Worm (Caenorhabditis elegans) whole organism, mixed stage, embryonic: ENCODE results near the gene C50F4.12.

Experiments
- M03D4.4 ChIP-seq: sonication (generic microtip); optimal IDR thresholded peaks from 2 replicates; lab custom pipeline; 2017; ENCODE audit warnings: mild to moderate bottlenecking, missing genetic modification characterization, missing compliant biosample characterization
- bed-3 ChIP-seq: fragments of 200-800 bp; sonication (Bioruptor generic); optimal IDR thresholded peaks from 3 replicates; lab custom pipeline; 2018; ENCODE audit warnings: mild to moderate bottlenecking, missing genetic modification characterization, moderate library complexity, missing compliant biosample characterization
- blmp-1 ChIP-seq: fragments of 150-350 bp; optimal IDR thresholded peaks from 2 replicates; lab custom pipeline; 2014; ENCODE audit warnings: missing biosample characterization, missing genetic modification characterization
- ceh-39 ChIP-seq: fragments of 150-350 bp; optimal IDR thresholded peaks from 2 replicates; lab custom pipeline; 2014; ENCODE audit warnings: missing biosample characterization, missing genetic modification characterization
- ceh-43 ChIP-seq: fragments of 200-800 bp; sonication (Bioruptor generic); optimal IDR thresholded peaks from 2 replicates; lab custom pipeline; 2018; ENCODE audit warnings: mild to moderate bottlenecking, missing genetic modification characterization, moderate library complexity, missing compliant biosample characterization
- ceh-83 ChIP-seq: fragments of 200-800 bp; sonication (Bioruptor generic); optimal IDR thresholded peaks from 2 replicates; lab custom pipeline; 2018; ENCODE audit warnings: mild to moderate bottlenecking, missing genetic modification characterization, missing compliant biosample characterization
- ces-1 ChIP-seq: fragments of 150-350 bp; optimal IDR thresholded peaks from 2 replicates; lab custom pipeline; 2014; ENCODE audit warnings: missing biosample characterization, missing genetic modification reagents, missing genetic modification characterization
- cnd-1 ChIP-seq: fragments of 200-800 bp; sonication (Bioruptor generic); optimal IDR thresholded peaks from 2 replicates; lab custom pipeline; 2018; ENCODE audit warnings: mild to moderate bottlenecking, missing genetic modification characterization, missing compliant biosample characterization
- drap-1 ChIP-seq: fragments of 200-800 bp; sonication (Bioruptor generic); optimal IDR thresholded peaks from 3 replicates; lab custom pipeline; 2018; ENCODE audit warnings: mild to moderate bottlenecking, missing genetic modification characterization, missing compliant biosample characterization
- elt-1 ChIP-seq: sonication (generic microtip); optimal IDR thresholded peaks from 2 replicates; lab custom pipeline; 2017; ENCODE audit warnings: missing genetic modification characterization, mild to moderate bottlenecking, missing compliant biosample characterization, antibody characterized with exemption, moderate library complexity, borderline replicate concordance; ENCODE audit not compliant: insufficient read depth
- elt-3 ChIP-seq: fragments of 150-350 bp; optimal IDR thresholded peaks from 2 replicates; lab custom pipeline; 2014; ENCODE audit warnings: missing biosample characterization, missing genetic modification characterization
- flh-1 ChIP-seq: fragments of 200-800 bp; sonication (Bioruptor generic); optimal IDR thresholded peaks from 2 replicates; lab custom pipeline; 2018; ENCODE audit warnings: mild to moderate bottlenecking, missing genetic modification characterization, moderate library complexity, missing compliant biosample characterization
- ham-2 ChIP-seq: fragments of 200-800 bp; sonication (Bioruptor generic); optimal IDR thresholded peaks from 2 replicates; lab custom pipeline; 2018; ENCODE audit warnings: mild to moderate bottlenecking, missing genetic modification characterization, missing compliant biosample characterization
- hlh-1 ChIP-seq: fragments of 150-350 bp; optimal IDR thresholded peaks from 2 replicates; lab custom pipeline; 2014; ENCODE audit warnings: missing biosample characterization, missing genetic modification reagents, missing genetic modification characterization
- lin-13 ChIP-seq: fragments of 150-350 bp; optimal IDR thresholded peaks from 2 replicates; lab custom pipeline; 2014; ENCODE audit warnings: missing biosample characterization, missing genetic modification characterization
- lin-32 ChIP-seq: fragments of 200-800 bp; sonication (Bioruptor generic); optimal IDR thresholded peaks from 2 replicates; lab custom pipeline; 2018; ENCODE audit warnings: mild to moderate bottlenecking, missing genetic modification characterization, missing compliant biosample characterization
- lsy-2 ChIP-seq: fragments of 150-350 bp; optimal IDR thresholded peaks from 2 replicates; lab custom pipeline; 2014; ENCODE audit warnings: missing biosample characterization, missing genetic modification characterization
- mab-5 ChIP-seq: fragments of 150-350 bp; optimal IDR thresholded peaks from 2 replicates; lab custom pipeline; 2014; ENCODE audit warnings: missing biosample characterization, missing genetic modification characterization
- mep-1 ChIP-seq: fragments of 150-350 bp; optimal IDR thresholded peaks from 2 replicates; lab custom pipeline; 2017; ENCODE audit warnings: missing biosample characterization, missing genetic modification reagents, missing genetic modification characterization, inconsistent platforms
- mls-2 ChIP-seq: sonication (generic microtip); optimal IDR thresholded peaks from 2 replicates; lab custom pipeline; 2016; ENCODE audit warnings: mild to moderate bottlenecking, missing genetic modification characterization, moderate library complexity, missing compliant biosample characterization
- nhr-12 ChIP-seq: fragments of 150-350 bp; optimal IDR thresholded peaks from 2 replicates; lab custom pipeline; 2014; ENCODE audit warnings: missing biosample characterization, missing genetic modification characterization
- nhr-2 ChIP-seq: fragments of 150-350 bp; optimal IDR thresholded peaks from 2 replicates; lab custom pipeline; 2014; ENCODE audit warnings: missing biosample characterization, missing genetic modification characterization
- nhr-237 ChIP-seq: fragments of 150-350 bp; optimal IDR thresholded peaks from 2 replicates; lab custom pipeline; 2014; ENCODE audit warnings: missing biosample characterization, missing genetic modification characterization
- nhr-28 ChIP-seq: fragments of 150-350 bp; optimal IDR thresholded peaks from 2 replicates; lab custom pipeline; 2014; ENCODE audit warnings: missing biosample characterization, missing genetic modification characterization
- nhr-76 ChIP-seq: sonication (generic microtip); optimal IDR thresholded peaks from 2 replicates; lab custom pipeline; 2017; ENCODE audit warnings: missing biosample characterization, missing genetic modification characterization
- pha-4 ChIP-seq: fragments of 150-350 bp; optimal IDR thresholded peaks from 2 replicates; lab custom pipeline; 2018; ENCODE audit warnings: missing biosample characterization, missing genetic modification reagents, missing genetic modification characterization
- sem-2 ChIP-seq: fragments of 200-800 bp; sonication (Bioruptor generic); optimal IDR thresholded peaks from 2 replicates; lab custom pipeline; 2018; ENCODE audit warnings: mild to moderate bottlenecking, missing genetic modification characterization, missing compliant biosample characterization
- snpc-4 ChIP-seq: fragments of 150-350 bp; optimal IDR thresholded peaks from 2 replicates; lab custom pipeline; 2014; ENCODE audit warnings: missing biosample characterization, missing genetic modification characterization
- sptf-1 ChIP-seq: sonication (generic microtip); optimal IDR thresholded peaks from 2 replicates; lab custom pipeline; 2017; ENCODE audit warnings: mild to moderate bottlenecking, missing genetic modification characterization, moderate library complexity, missing compliant biosample characterization
- tbx-8 ChIP-seq: fragments of 200-800 bp; sonication (Bioruptor generic); optimal IDR thresholded peaks from 2 replicates; lab custom pipeline; 2018; ENCODE audit warnings: mild to moderate bottlenecking, missing genetic modification characterization, moderate library complexity, missing compliant biosample characterization
- unc-120 ChIP-seq: sonication (generic microtip); optimal IDR thresholded peaks from 2 replicates; lab custom pipeline; 2017; ENCODE audit warnings: missing genetic modification characterization, missing compliant biosample characterization; ENCODE audit not compliant: poor library complexity, severe bottlenecking
- unc-39 ChIP-seq: fragments of 150-350 bp; optimal IDR thresholded peaks from 2 replicates; lab custom pipeline; 2014; ENCODE audit warnings: missing biosample characterization, missing genetic modification characterization
- unc-62 ChIP-seq: fragments of 150-350 bp; optimal IDR thresholded peaks from 2 replicates; lab custom pipeline; 2014; ENCODE audit warnings: missing biosample characterization, missing genetic modification reagents, missing genetic modification characterization
- zip-8 ChIP-seq: fragments of 150-350 bp; optimal IDR thresholded peaks from 2 replicates; lab custom pipeline; 2014; ENCODE audit warnings: missing biosample characterization, missing genetic modification characterization
- ztf-11 ChIP-seq: fragments of 150-350 bp; optimal IDR thresholded peaks from 2 replicates; lab custom pipeline; 2014; ENCODE audit warnings: missing biosample characterization, missing genetic modification characterization

The C50F4.12 gene

DNA sequence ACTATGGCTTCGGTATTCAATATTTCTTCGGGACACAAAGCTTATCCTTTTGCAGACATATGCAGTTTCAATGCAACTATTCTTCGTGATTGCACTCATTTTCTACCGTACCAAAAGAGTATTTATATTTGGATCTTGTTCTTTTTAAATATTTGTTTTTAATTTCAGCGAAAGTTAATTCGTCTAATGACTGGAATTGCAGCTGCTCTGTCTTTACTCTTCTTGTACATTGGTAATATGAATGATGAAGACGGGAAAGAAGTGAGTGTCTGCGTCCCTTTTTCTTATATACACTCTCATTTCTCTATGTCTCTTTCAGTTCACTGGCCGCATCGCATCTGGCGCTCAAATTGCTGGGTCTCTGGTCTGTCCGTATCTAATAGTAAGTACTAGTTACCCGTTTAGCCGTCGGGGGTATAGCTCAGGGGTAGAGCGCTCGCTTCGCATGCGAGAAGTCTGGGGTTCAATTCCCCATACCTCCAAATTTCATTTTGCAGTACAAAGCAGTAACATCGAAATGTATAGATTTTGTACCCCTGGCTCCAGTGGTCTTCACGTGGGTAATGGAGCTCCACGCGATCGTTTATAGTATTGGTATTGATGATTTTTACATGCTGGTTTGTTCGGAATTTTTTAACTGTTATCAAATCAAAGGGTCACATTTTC is 36.3 kb downstream of the C50F4.12 start:
- TF ChIP-seq ceh-83 (GFP tag; lab: Kevin White, UChicago): peak; percentile 94
- no peak for TF ChIP-seq mab-5 (tag; lab: Kevin White, UChicago)
- peak; percentile 68 for TF ChIP-seq flh-1
- TF ChIP-seq mls-2 (tag; lab: Kevin White, UChicago): peak; percentile 96
- TF ChIP-seq sem-2 (GFP tag; lab: Kevin White, UChicago): peak; percentile 88
- peak; percentile 27 for TF ChIP-seq nhr-12
- TF ChIP-seq tbx-8 (GFP tag; lab: Kevin White, UChicago): peak; percentile 84
- TF ChIP-seq ztf-11: no peak
- TF ChIP-seq unc-62 (GFP tag; lab: Kevin White, UChicago): no peak
- TF ChIP-seq pha-4: no peak
- TF ChIP-seq ces-1: peak; percentile 67
- TF ChIP-seq bed-3 (GFP tag; lab: Kevin White, UChicago): peak; percentile 82
- peak; percentile 93 for TF ChIP-seq M03D4.4 (tag; lab: Kevin White, UChicago)
- TF ChIP-seq elt-3 (tag; lab: Kevin White, UChicago): no peak
- no peak for TF ChIP-seq nhr-237 (tag; lab: Kevin White, UChicago)
- TF ChIP-seq mep-1 (tag; lab: Kevin White, UChicago): peak; percentile 62
- TF ChIP-seq lin-13 (tag; lab: Kevin White, UChicago): peak; percentile 31
- no peak for TF ChIP-seq blmp-1
- TF ChIP-seq sptf-1: peak; percentile 95
- peak; percentile 40 for TF ChIP-seq hlh-1
- TF ChIP-seq nhr-76: no peak
- no peak for TF ChIP-seq unc-39
- no peak for TF ChIP-seq ceh-39 (tag; lab: Kevin White, UChicago)
- peak; percentile 93 for TF ChIP-seq ham-2 (GFP tag; lab: Kevin White, UChicago)
- TF ChIP-seq snpc-4 (tag; lab: Kevin White, UChicago): no peak
- peak; percentile 89 for TF ChIP-seq ceh-43 (GFP tag; lab: Kevin White, UChicago)
- TF ChIP-seq drap-1: peak; percentile 92
- peak; percentile 87 for TF ChIP-seq lin-32
- TF ChIP-seq unc-120: peak; percentile 91
- TF ChIP-seq nhr-2 (tag; lab: Kevin White, UChicago): no peak
- TF ChIP-seq lsy-2: no peak
- TF ChIP-seq nhr-28 (tag; lab: Kevin White, UChicago): no peak
- no peak for TF ChIP-seq elt-1 (tag; lab: Kevin White, UChicago)
- TF ChIP-seq cnd-1: peak; percentile 88
- TF ChIP-seq zip-8: no peak

DNA sequence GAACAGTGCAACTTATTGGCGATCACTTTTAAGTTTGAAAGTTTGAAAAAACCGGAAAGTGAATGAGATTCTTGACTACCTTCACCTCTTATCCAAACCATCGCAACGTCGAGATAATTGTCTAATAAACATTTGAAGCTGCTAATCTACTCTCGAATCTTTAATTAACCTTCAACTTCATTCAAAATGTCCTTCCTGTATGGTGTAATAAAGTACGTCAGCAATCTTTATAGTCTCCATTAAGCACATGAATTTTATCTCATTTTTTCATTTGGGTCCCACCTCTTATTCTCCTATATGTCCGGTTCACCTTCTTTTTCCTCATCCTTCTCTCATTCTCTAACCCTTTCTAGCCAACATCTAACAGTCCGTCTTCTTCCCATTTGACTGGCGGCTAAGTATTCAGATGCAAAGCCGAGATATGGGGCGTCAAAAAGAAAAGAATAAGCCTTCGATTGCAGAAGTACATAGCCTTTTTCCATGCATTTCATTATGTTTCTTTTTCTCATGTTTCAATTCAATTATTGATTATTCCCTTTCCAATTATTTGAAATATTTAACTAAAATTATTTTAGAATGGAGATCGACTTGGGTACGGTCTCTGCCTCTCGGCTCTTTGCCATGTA is 38.6 kb downstream of the C50F4.12 start, which contains the start of gene swt-5:
Gene swt-5, plus strand, starts transcription at position 576 of the 626 bp plus-strand sequence.
- TF ChIP-seq ces-1 (no peak), bed-3 (GFP tag; lab: Kevin White, UChicago) (no peak), unc-62 (GFP tag; lab: Kevin White, UChicago) (no peak), drap-1 (no peak), elt-3 (tag; lab: Kevin White, UChicago) (no peak), unc-39 (no peak), lin-32 (no peak), hlh-1 (no peak), ztf-11 (no peak), lsy-2 (no peak), elt-1 (tag; lab: Kevin White, UChicago) (no peak), unc-120 (no peak)

DNA sequence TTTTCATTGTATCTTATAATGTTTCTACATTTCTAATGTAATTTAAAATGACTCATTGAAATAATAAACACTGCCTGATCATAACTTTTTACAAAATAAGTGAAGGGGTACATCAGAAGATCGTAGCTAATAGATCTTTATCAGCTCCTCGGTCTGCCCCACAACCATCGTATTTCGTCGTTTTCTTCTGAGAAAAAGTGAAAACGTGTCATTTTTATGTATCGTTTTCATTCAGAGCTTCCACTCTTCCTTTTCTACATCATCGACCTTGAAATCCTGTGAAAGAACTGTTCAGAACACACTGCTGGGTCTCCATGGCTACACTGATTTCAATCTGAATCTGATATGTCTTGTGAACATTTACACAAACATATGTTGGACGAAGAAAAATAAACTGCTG is 40.2 kb downstream of the C50F4.12 start:
- TF ChIP-seq mab-5 (tag; lab: Kevin White, UChicago) (no peak), mls-2 (tag; lab: Kevin White, UChicago) (no peak), M03D4.4 (tag; lab: Kevin White, UChicago) (no peak), sptf-1 (no peak), unc-120 (no peak), snpc-4 (tag; lab: Kevin White, UChicago) (no peak), bed-3 (GFP tag; lab: Kevin White, UChicago) (no peak), ceh-39 (tag; lab: Kevin White, UChicago) (no peak), cnd-1 (no peak), nhr-237 (tag; lab: Kevin White, UChicago) (no peak), drap-1 (no peak), lin-13 (tag; lab: Kevin White, UChicago) (no peak)
